Fruit fly (Drosophila melanogaster) whole organism, embryonic: Measurements from ENCODE around the gene CG13031.

Experiments used
- C15 ChIP-seq: fragments of 200-800 bp; sonication (Bioruptor generic); IDR thresholded peaks from 3 replicates; pipeline ENCODE4 v1.3.6; 2022; ENCODE audit warnings: missing biosample characterization, missing genetic modification characterization
- CG1024 ChIP-seq: fragments of 200-800 bp; sonication (Bioruptor generic); IDR thresholded peaks from 2 replicates; pipeline ENCODE4 v1.3.6; 2022; ENCODE audit warnings: missing biosample characterization, missing genetic modification characterization
- CG10267 ChIP-seq: fragments of 200-800 bp; sonication (Bioruptor generic); optimal IDR thresholded peaks from 2 replicates; lab custom pipeline; 2018; ENCODE audit warnings: missing biosample characterization, mild to moderate bottlenecking, missing genetic modification characterization, moderate library complexity
- CG13296 ChIP-seq: fragments of 200-800 bp; sonication (Bioruptor generic); optimal IDR thresholded peaks from 3 replicates; lab custom pipeline; 2018; ENCODE audit warnings: missing biosample characterization, mild to moderate bottlenecking, missing genetic modification characterization
- CG13894 ChIP-seq: fragments of 200-800 bp; sonication (Bioruptor generic); optimal IDR thresholded peaks from 3 replicates; lab custom pipeline; 2018; ENCODE audit warnings: missing biosample characterization, mild to moderate bottlenecking, missing genetic modification characterization, moderate library complexity
- CG14667 ChIP-seq: fragments of 200-800 bp; sonication (Bioruptor generic); IDR thresholded peaks from 2 replicates; pipeline ENCODE4 v1.3.6; 2022; ENCODE audit warnings: missing biosample characterization, missing genetic modification characterization
- CG15269 ChIP-seq: fragments of 200-800 bp; sonication (Bioruptor generic); optimal IDR thresholded peaks from 2 replicates; lab custom pipeline; 2018; ENCODE audit warnings: missing biosample characterization, mild to moderate bottlenecking, missing genetic modification characterization, moderate library complexity
- CG18011 ChIP-seq: fragments of 200-800 bp; sonication (Bioruptor generic); optimal IDR thresholded peaks from 2 replicates; lab custom pipeline; 2017; ENCODE audit warnings: missing biosample characterization, missing genetic modification characterization, mild to moderate bottlenecking, moderate library complexity, missing genotype
- CG18619 ChIP-seq: fragments of 200-800 bp; sonication (Bioruptor generic); optimal IDR thresholded peaks from 3 replicates; lab custom pipeline; 2017; ENCODE audit warnings: missing biosample characterization, mild to moderate bottlenecking, missing genetic modification characterization
- CG2129 ChIP-seq: fragments of 200-800 bp; sonication (Bioruptor generic); IDR thresholded peaks from 2 replicates; pipeline ENCODE4 v1.3.6; 2022; ENCODE audit warnings: missing biosample characterization, missing genetic modification characterization; ENCODE audit not compliant: partially characterized antibody
- CG2678 ChIP-seq: fragments of 200-800 bp; sonication (Bioruptor generic); optimal IDR thresholded peaks from 3 replicates; lab custom pipeline; 2019; ENCODE audit warnings: missing biosample characterization, mild to moderate bottlenecking, missing genetic modification characterization, moderate library complexity
- CG30020 ChIP-seq: fragments of 200-800 bp; optimal IDR thresholded peaks from 2 replicates; lab custom pipeline; 2019; ENCODE audit warnings: missing biosample characterization, mild to moderate bottlenecking, missing genetic modification characterization, moderate library complexity
- CG3163 ChIP-seq: fragments of 200-800 bp; sonication (Bioruptor generic); optimal IDR thresholded peaks from 3 replicates; lab custom pipeline; 2016; ENCODE audit warnings: missing biosample characterization, missing genetic modification characterization
- CG3281 ChIP-seq: fragments of 200-800 bp; sonication (Bioruptor generic); optimal IDR thresholded peaks from 3 replicates; lab custom pipeline; 2017; ENCODE audit warnings: missing biosample characterization, mild to moderate bottlenecking, missing genetic modification characterization
- CG4617 ChIP-seq: fragments of 200-800 bp; sonication (Bioruptor generic); optimal IDR thresholded peaks from 3 replicates; lab custom pipeline; 2016; ENCODE audit warnings: missing biosample characterization, missing genetic modification characterization, borderline replicate concordance
- CG4820 ChIP-seq: fragments of 200-800 bp; sonication (Bioruptor generic); optimal IDR thresholded peaks from 3 replicates; lab custom pipeline; 2016; ENCODE audit warnings: missing biosample characterization, missing genetic modification characterization
- CG7357 ChIP-seq: fragments of 200-800 bp; sonication (Bioruptor generic); IDR thresholded peaks from 3 replicates; pipeline ENCODE4 v1.3.6; 2022; ENCODE audit warnings: missing biosample characterization, missing genetic modification characterization
- CG8388 ChIP-seq: fragments of 200-800 bp; sonication (Bioruptor generic); optimal IDR thresholded peaks from 2 replicates; lab custom pipeline; 2019; ENCODE audit warnings: missing biosample characterization, mild to moderate bottlenecking, missing genetic modification characterization, moderate library complexity
- CG8478 ChIP-seq: fragments of >200 bp; optimal IDR thresholded peaks from 2 replicates; lab custom pipeline; 2018
- CkIIα-i1 ChIP-seq: fragments of 200-800 bp; sonication (Bioruptor generic); IDR thresholded peaks from 2 replicates; pipeline ENCODE4 v1.3.6; 2022; ENCODE audit warnings: missing biosample characterization, missing genetic modification characterization
- Doc3 ChIP-seq: fragments of 200-800 bp; sonication (Bioruptor generic); IDR thresholded peaks from 3 replicates; pipeline ENCODE4 v1.3.6; 2022; ENCODE audit warnings: missing biosample characterization, missing genetic modification characterization; ENCODE audit not compliant: partially characterized antibody
- HLH4C ChIP-seq: fragments of 200-800 bp; sonication (Bioruptor generic); IDR thresholded peaks from 3 replicates; pipeline ENCODE4 v1.3.6; 2022; ENCODE audit warnings: missing biosample characterization, missing genetic modification characterization; ENCODE audit not compliant: partially characterized antibody
- Hr78 ChIP-seq, 2 experiments: fragments of 200-800 bp in 1 of 2; fragments of >200 bp in 1 of 2; sonication (Bioruptor generic) in 1 of 2; optimal IDR thresholded peaks; 2 replicates each; lab custom pipeline; 2017 to 2019; ENCODE audit warnings: missing biosample characterization in 2 of 2, missing genetic modification characterization in 2 of 2, mild to moderate bottlenecking in 1 of 2, moderate library complexity in 1 of 2
- Hsf ChIP-seq: fragments of 200-800 bp; sonication (Bioruptor generic); optimal IDR thresholded peaks from 3 replicates; lab custom pipeline; 2016; ENCODE audit warnings: missing biosample characterization, missing genetic modification characterization
- Lpt ChIP-seq: fragments of >200 bp; optimal IDR thresholded peaks from 2 replicates; lab custom pipeline; 2018; ENCODE audit warnings: missing biosample characterization, missing genetic modification characterization
- MESR4 ChIP-seq: fragments of 200-800 bp; sonication (Bioruptor generic); optimal IDR thresholded peaks from 2 replicates; lab custom pipeline; 2018; ENCODE audit warnings: missing biosample characterization, mild to moderate bottlenecking, missing genetic modification characterization, moderate library complexity
- Med ChIP-seq: fragments of 200-800 bp; sonication (Bioruptor generic); peaks from one replicate; lab custom pipeline; 2016; ENCODE audit warnings: missing biosample characterization, missing genetic modification characterization, mild to moderate bottlenecking, inconsistent platforms, moderate library complexity
- Sry-β ChIP-seq: fragments of 200-800 bp; sonication (Bioruptor generic); optimal IDR thresholded peaks from 2 replicates; lab custom pipeline; 2018; ENCODE audit warnings: missing biosample characterization, mild to moderate bottlenecking, missing genetic modification characterization, moderate library complexity
- Stat92E ChIP-seq, 3 experiments: fragments of >200 bp in 2 of 3; fragments of 200-800 bp in 1 of 3; sonication (Bioruptor generic) in 1 of 3; optimal IDR thresholded peaks; 2 replicates each; lab custom pipeline; 2017 to 2019; ENCODE audit warnings: missing biosample characterization in 3 of 3, missing genetic modification characterization in 3 of 3, mild to moderate bottlenecking in 1 of 3, moderate library complexity in 1 of 3
- Trl ChIP-seq, 3 experiments: fragments of >200 bp in 2 of 3; fragments of 200-800 bp in 1 of 3; sonication (Bioruptor generic) in 1 of 3; optimal IDR thresholded peaks; 2 replicates in 1 of 3; 3 replicates in 2 of 3; lab custom pipeline; 2016 to 2017; ENCODE audit warnings: missing biosample characterization in 1 of 3, missing genetic modification characterization in 1 of 3
- ap ChIP-seq: fragments of 200-800 bp; sonication (Bioruptor generic); IDR thresholded peaks from 2 replicates; pipeline ENCODE4 v1.3.6; 2022; ENCODE audit warnings: missing biosample characterization, missing genetic modification characterization
- bcd ChIP-seq: fragments of 200-800 bp; sonication (Bioruptor generic); optimal IDR thresholded peaks from 2 replicates; lab custom pipeline; 2017; ENCODE audit warnings: missing biosample characterization, mild to moderate bottlenecking, missing genetic modification characterization
- corto ChIP-seq: fragments of 200-800 bp; sonication (Bioruptor generic); optimal IDR thresholded peaks from 2 replicates; lab custom pipeline; 2016; ENCODE audit warnings: missing biosample characterization, mild to moderate bottlenecking, missing genetic modification characterization, moderate library complexity
- disco-r ChIP-seq: fragments of 200-800 bp; sonication (Bioruptor generic); optimal IDR thresholded peaks from 2 replicates; lab custom pipeline; 2016; ENCODE audit warnings: missing biosample characterization, missing genetic modification characterization
- dpn ChIP-seq, 2 experiments: fragments of 200-800 bp; sonication (Bioruptor generic); optimal IDR thresholded peaks; 3 replicates each; lab custom pipeline; 2016; ENCODE audit warnings: missing biosample characterization in 2 of 2, missing genetic modification characterization in 2 of 2
- gce ChIP-seq: fragments of 200-800 bp; sonication (Bioruptor generic); IDR thresholded peaks from 3 replicates; pipeline ENCODE4 v1.3.6; 2022; ENCODE audit warnings: missing biosample characterization, missing genetic modification characterization
- her ChIP-seq: fragments of 200-800 bp; sonication (Bioruptor generic); optimal IDR thresholded peaks from 2 replicates; lab custom pipeline; 2016; ENCODE audit warnings: missing biosample characterization, missing genetic modification characterization
- insv ChIP-seq, 2 experiments: fragments of 200-800 bp; sonication (Bioruptor generic); optimal IDR thresholded peaks; 3 replicates each; lab custom pipeline; 2016 to 2018; ENCODE audit warnings: missing biosample characterization in 2 of 2, missing genetic modification characterization in 2 of 2
- jumu ChIP-seq: fragments of 200-800 bp; sonication (Bioruptor generic); optimal IDR thresholded peaks from 3 replicates; lab custom pipeline; 2016; ENCODE audit warnings: missing biosample characterization, missing genetic modification characterization
- ken ChIP-seq: fragments of 200-800 bp; sonication (Bioruptor generic); IDR thresholded peaks from 3 replicates; pipeline ENCODE4 v1.3.6; 2022; ENCODE audit warnings: missing biosample characterization, missing genetic modification characterization
- kni ChIP-seq: fragments of 200-800 bp; sonication (Bioruptor generic); optimal IDR thresholded peaks from 3 replicates; lab custom pipeline; 2017; ENCODE audit warnings: mild to moderate bottlenecking, missing biosample characterization, missing genetic modification reagents, missing genetic modification characterization
- luna ChIP-seq: fragments of 200-800 bp; sonication (Bioruptor generic); optimal IDR thresholded peaks from 2 replicates; lab custom pipeline; 2016; ENCODE audit warnings: missing biosample characterization, missing genetic modification characterization
- oc ChIP-seq: fragments of 200-800 bp; sonication (Bioruptor generic); optimal IDR thresholded peaks from 2 replicates; lab custom pipeline; 2018; ENCODE audit warnings: missing biosample characterization, mild to moderate bottlenecking, missing genetic modification characterization, moderate library complexity
- pzg ChIP-seq: fragments of 200-800 bp; sonication (Bioruptor generic); optimal IDR thresholded peaks from 3 replicates; lab custom pipeline; 2018; ENCODE audit warnings: missing biosample characterization, mild to moderate bottlenecking, missing genetic modification characterization, moderate library complexity
- slbo ChIP-seq: fragments of 200-800 bp; sonication (Bioruptor generic); IDR thresholded peaks from 2 replicates; pipeline ENCODE4 v1.3.6; 2022; ENCODE audit warnings: missing biosample characterization, missing genetic modification characterization
- slp2 ChIP-seq: fragments of 200-800 bp; sonication (Bioruptor generic); optimal IDR thresholded peaks from 2 replicates; lab custom pipeline; 2016; ENCODE audit warnings: missing biosample characterization, missing genetic modification characterization
- tio ChIP-seq: fragments of 200-800 bp; sonication (Bioruptor generic); optimal IDR thresholded peaks from 2 replicates; lab custom pipeline; 2017; ENCODE audit warnings: missing biosample characterization, missing genetic modification characterization, inconsistent platforms
- zf30C ChIP-seq: fragments of 200-800 bp; sonication (Bioruptor generic); optimal IDR thresholded peaks from 3 replicates; lab custom pipeline; 2018; ENCODE audit warnings: missing biosample characterization, mild to moderate bottlenecking, missing genetic modification characterization

The CG13031 gene

DNA sequence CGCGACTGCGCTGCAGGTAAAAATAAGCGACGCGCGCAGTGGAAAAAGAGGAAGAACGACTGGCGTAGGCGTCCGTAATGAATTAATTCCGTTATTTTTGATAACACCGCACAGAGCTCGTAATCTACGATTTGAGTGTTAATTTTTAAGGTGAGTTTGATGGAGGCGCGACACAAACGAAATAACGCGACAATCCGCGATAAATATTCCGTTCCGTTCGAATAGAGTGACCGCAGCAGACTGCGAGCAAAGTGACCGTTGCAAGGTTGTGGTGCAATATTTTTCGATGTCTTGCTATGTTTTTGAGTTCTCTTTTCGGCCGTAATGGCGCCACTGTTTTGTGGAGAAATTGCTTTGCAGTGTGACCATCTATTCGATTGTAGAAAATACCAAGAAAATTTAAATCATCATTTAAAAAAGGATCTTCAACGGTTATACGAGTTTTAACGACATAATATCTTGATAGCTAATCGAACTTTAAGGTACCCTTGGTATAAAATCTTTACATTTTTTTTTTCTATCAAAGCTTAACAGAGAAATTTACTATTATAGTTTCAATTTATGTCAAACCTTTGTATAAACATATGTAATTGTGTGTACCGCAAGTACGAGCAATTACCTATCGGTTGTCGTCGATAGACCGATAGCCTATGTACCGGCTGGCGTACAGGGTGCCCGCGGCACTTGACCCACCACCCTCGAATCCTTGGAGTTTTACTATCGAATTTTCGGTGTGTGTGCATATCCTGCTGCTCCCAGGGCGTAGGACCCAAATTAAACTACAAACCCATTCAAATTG, 13.0 kb upstream of the CG13031 start, which contains the start of the genes CG43954, Lasp and Dab (continued):
- TF ChIP-seq CG10267 (tag; lab: Kevin White, UChicago) (peak; percentile 47), CG3163 (GFP tag; lab: Kevin White, UChicago) (peak; percentile 28), Hsf (GFP tag; lab: Kevin White, UChicago) (peak; percentile 38), kni (GFP tag; lab: Kevin White, UChicago) (peak; percentile 14), CG8478 (no peak), C15 (GFP tag; lab: Robert Waterston, UW) (no peak), oc (tag; lab: Kevin White, UChicago) (peak; percentile 42), CkIIα-i1 (no peak), bcd (GFP tag; lab: Kevin White, UChicago) (no peak), insv (GFP tag; optimal IDR thresholded peaks at IDR 0.05; lab: Kevin White, UChicago) (peak in 1 of 2 experiments; percentile 23), CG1024 (GFP tag; lab: Robert Waterston, UW) (no peak), jumu (no peak), Stat92E (GFP tag; optimal IDR thresholded peaks at IDR 0.05; lab: Kevin White, UChicago) (peak in 1 of 3 experiments; percentile 70), Trl (optimal IDR thresholded peaks at IDR 0.05; lab: Kevin White, UChicago) (no peak), Trl (GFP tag; optimal IDR thresholded peaks at IDR 0.05; lab: Kevin White, UChicago) (no peak), CG2678 (peak; percentile 18), tio (GFP tag; lab: Kevin White, UChicago) (no peak), pzg (GFP tag; lab: Kevin White, UChicago) (peak; percentile 86), Sry-β (GFP tag; lab: Kevin White, UChicago) (no peak), gce (GFP tag; lab: Robert Waterston, UW) (0 out of 3 replicates have a peak, but pooled peaks have one; percentile 36), Lpt (GFP tag; lab: Kevin White, UChicago) (no peak), Hr78 (GFP tag; optimal IDR thresholded peaks at IDR 0.05; lab: Kevin White, UChicago) (no peak), disco-r (GFP tag; lab: Kevin White, UChicago) (no peak), CG4820 (GFP tag; lab: Kevin White, UChicago) (no peak), CG18011 (GFP tag; lab: Kevin White, UChicago) (no peak), CG4617 (peak; percentile 36), CG2129 (GFP tag; lab: Robert Waterston, UW) (no peak), zf30C (GFP tag; lab: Kevin White, UChicago) (peak; percentile 37), dpn (GFP tag; optimal IDR thresholded peaks at IDR 0.05; lab: Kevin White, UChicago) (peak; percentile 17 to 35), CG7357 (no peak), slp2 (GFP tag; lab: Kevin White, UChicago) (no peak), CG30020 (peak; percentile 61), Doc3 (GFP tag; lab: Robert Waterston, UW) (peak; percentile 43; the same call in 1 of the 3 replicates), CG18619 (peak; percentile 44), HLH4C (GFP tag; lab: Robert Waterston, UW) (peak; percentile 60; the same call in 1 of the 3 replicates), CG13894 (tag; lab: Kevin White, UChicago) (peak; percentile 43), CG3281 (GFP tag; lab: Kevin White, UChicago) (no peak), slbo (GFP tag; lab: Robert Waterston, UW) (peak; percentile 47), MESR4 (GFP tag; lab: Kevin White, UChicago) (peak; percentile 44), CG13296 (GFP tag; lab: Kevin White, UChicago) (peak; percentile 55), ap (GFP tag; lab: Robert Waterston, UW) (0 out of 2 replicates have a peak, but pooled peaks have one; percentile 13), luna (GFP tag; lab: Kevin White, UChicago) (no peak), corto (GFP tag; lab: Kevin White, UChicago) (no peak), CG15269 (peak; percentile 47), ken (GFP tag; lab: Robert Waterston, UW) (peak; percentile 54; the same call in 2 of the 3 replicates), CG8388 (GFP tag; lab: Kevin White, UChicago) (no peak), CG14667 (GFP tag; lab: Robert Waterston, UW) (no peak), Med (GFP tag; lab: Kevin White, UChicago) (peak; percentile 89), her (GFP tag; lab: Kevin White, UChicago) (peak; percentile 98)
